Worm (Caenorhabditis elegans) whole organism, L2 larva: ENCODE data around the gene bra-1.
A peak's percentile ranks its signal among the peaks of the same experiment; 100 is the strongest.

Experiments
- ama-1 ChIP-seq: fragments of 150-350 bp; optimal IDR thresholded peaks from 2 replicates; lab custom pipeline; 2018; ENCODE audit warnings: inconsistent platforms
- blmp-1 ChIP-seq: sonication (generic microtip); optimal IDR thresholded peaks from 2 replicates; lab custom pipeline; 2017; ENCODE audit warnings: missing genetic modification characterization, mild to moderate bottlenecking, missing compliant biosample characterization, antibody characterized with exemption, moderate library complexity; ENCODE audit not compliant: insufficient read depth
- ceh-82 ChIP-seq: fragments of 150-350 bp; optimal IDR thresholded peaks from 2 replicates; lab custom pipeline; 2014; ENCODE audit warnings: missing biosample characterization, missing genetic modification characterization
- nhr-77 ChIP-seq: fragments of 150-350 bp; optimal IDR thresholded peaks from 2 replicates; lab custom pipeline; 2014; ENCODE audit warnings: missing biosample characterization, missing genetic modification characterization
- sma-9 ChIP-seq, 2 experiments: fragments of 150-350 bp in 1 of 2; sonication (generic microtip) in 1 of 2; optimal IDR thresholded peaks; 2 replicates each; lab custom pipeline; 2014 to 2016; ENCODE audit warnings: missing genetic modification characterization in 2 of 2, mild to moderate bottlenecking in 1 of 2, missing biosample characterization in 1 of 2, missing compliant biosample characterization in 1 of 2, missing genetic modification reagents in 1 of 2, moderate library complexity in 1 of 2
- snpc-4 ChIP-seq: fragments of 150-350 bp; optimal IDR thresholded peaks from 2 replicates; lab custom pipeline; 2014; ENCODE audit warnings: missing biosample characterization, missing genetic modification characterization
- unc-55 ChIP-seq: fragments of 150-350 bp; sonication (generic microtip); optimal IDR thresholded peaks from 3 replicates; lab custom pipeline; 2014; ENCODE audit warnings: missing biosample characterization, missing genetic modification reagents, missing genetic modification characterization

ce11 chrX:13584725-13585371 is 13.4 kb upstream of the bra-1 start, which contains the start of gene unc-84:
- no peak for TF ChIP-seq snpc-4
- TF ChIP-seq sma-9 (GFP tag; optimal IDR thresholded peaks at IDR 0.05; lab: Kevin White, UChicago), result no peak
- TF ChIP-seq sma-9 (tag; optimal IDR thresholded peaks at IDR 0.05; lab: Kevin White, UChicago), result no peak
- no peak for TF ChIP-seq ama-1 (lab: Kevin White, UChicago)
- no peak for TF ChIP-seq blmp-1
- TF ChIP-seq unc-55 (GFP tag; lab: Kevin White, UChicago), result peak; percentile 9
- no peak for TF ChIP-seq nhr-77
- no peak for TF ChIP-seq ceh-82
